Worm (Caenorhabditis elegans) whole organism, midembryonic: Measurements from ENCODE around the gene acy-4.

ENCODE experiments used
- T22C8.4 ChIP-seq: fragments of 200-800 bp; sonication (Bioruptor generic); IDR thresholded peaks from 2 replicates; pipeline ENCODE4 v1.3.6; 2022; ENCODE audit warnings: missing genetic modification characterization, missing compliant biosample characterization
- cog-1 ChIP-seq: sonication (generic microtip); optimal IDR thresholded peaks from 2 replicates; lab custom pipeline; 2016; ENCODE audit warnings: missing genetic modification characterization, missing compliant biosample characterization
- flt-1 ChIP-seq: fragments of 200-800 bp; sonication (Bioruptor generic); IDR thresholded peaks from 2 replicates; pipeline ENCODE4 v1.3.6; 2022; ENCODE audit warnings: missing genetic modification characterization, missing compliant biosample characterization
- klf-2 ChIP-seq: fragments of 200-800 bp; sonication (Bioruptor generic); conservative IDR thresholded peaks from 2 replicates; pipeline ENCODE4 v1.3.6; 2022; ENCODE audit warnings: missing genetic modification reagents, missing genetic modification characterization, missing compliant biosample characterization
- med-1 ChIP-seq: sonication (generic microtip); optimal IDR thresholded peaks from 2 replicates; lab custom pipeline; 2017; ENCODE audit warnings: missing genetic modification characterization, mild to moderate bottlenecking, missing compliant biosample characterization, antibody characterized with exemption, missing genetic modification reagents; ENCODE audit not compliant: insufficient read depth
- ref-1 ChIP-seq: fragments of 200-800 bp; sonication (Bioruptor generic); conservative IDR thresholded peaks from 2 replicates; pipeline ENCODE4 v1.3.6; 2022; ENCODE audit warnings: missing genetic modification reagents, missing genetic modification characterization, missing compliant biosample characterization
- tab-1 ChIP-seq: fragments of 200-800 bp; sonication (Bioruptor generic); IDR thresholded peaks from 2 replicates; pipeline ENCODE4 v1.3.6; 2022; ENCODE audit warnings: missing genetic modification characterization, missing compliant biosample characterization
- ztf-23 ChIP-seq: fragments of 200-800 bp; sonication (Bioruptor generic); IDR thresholded peaks from 2 replicates; pipeline ENCODE4 v1.3.6; 2022; ENCODE audit warnings: missing genetic modification reagents, missing genetic modification characterization, missing compliant biosample characterization
- ztf-29 ChIP-seq: fragments of 200-800 bp; sonication (Bioruptor generic); IDR thresholded peaks from 2 replicates; pipeline ENCODE4 v1.3.6; 2022; ENCODE audit warnings: missing genetic modification reagents, missing genetic modification characterization, missing compliant biosample characterization

Gene acy-4

ce11 chrV:5591887-5592286 is 38.8 kb downstream of the acy-4 start:
- no peak for TF ChIP-seq T22C8.4
- TF ChIP-seq ref-1 (GFP tag; lab: Robert Waterston, UW): no peak

- TF ChIP-seq ztf-29 (GFP tag; lab: Robert Waterston, UW): no peak
These were observed 42.7 kb downstream of the acy-4 start for ce11 chrV:5587955-5588354.

ce11 chrV:5587042-5587441 is 43.6 kb downstream of the acy-4 start:
- TF ChIP-seq flt-1 (GFP tag; lab: Robert Waterston, UW) (no peak), ztf-29 (GFP tag; lab: Robert Waterston, UW) (no peak), cog-1 (tag; lab: Kevin White, UChicago) (no peak), klf-2 (GFP tag; lab: Robert Waterston, UW) (no peak), med-1 (GFP tag; lab: Kevin White, UChicago) (no peak), ref-1 (GFP tag; lab: Robert Waterston, UW) (no peak), ztf-23 (no peak), tab-1 (no peak), T22C8.4 (no peak)

- TF ChIP-seq T22C8.4: no peak
- no peak for TF ChIP-seq ref-1 (GFP tag; lab: Robert Waterston, UW)
- no peak for TF ChIP-seq klf-2 (GFP tag; lab: Robert Waterston, UW)
- no peak for TF ChIP-seq ztf-23
- no peak for TF ChIP-seq med-1 (GFP tag; lab: Kevin White, UChicago)
These were observed 45.9 kb downstream of the acy-4 start, which contains the start of gene CD4.11 for ce11 chrV:5584833-5585232. CD4.11 (plus strand) TSS chrV:5585133.

ce11 chrV:5584293-5584776 is 46.4 kb downstream of the acy-4 start, which contains the start of gene pas-6:
pas-6 (minus strand) TSS chrV:5584343.
- TF ChIP-seq T22C8.4: no peak
- no peak for TF ChIP-seq ref-1 (GFP tag; lab: Robert Waterston, UW)
- no peak for TF ChIP-seq cog-1 (tag; lab: Kevin White, UChicago)
- no peak for TF ChIP-seq klf-2 (GFP tag; lab: Robert Waterston, UW)
- no peak for TF ChIP-seq ztf-29 (GFP tag; lab: Robert Waterston, UW)
- no peak for TF ChIP-seq ztf-23
- no peak for TF ChIP-seq tab-1
- TF ChIP-seq flt-1 (GFP tag; lab: Robert Waterston, UW): no peak

- TF ChIP-seq flt-1 (GFP tag; lab: Robert Waterston, UW) (no peak), cog-1 (tag; lab: Kevin White, UChicago) (no peak), T22C8.4 (no peak), ref-1 (GFP tag; lab: Robert Waterston, UW) (no peak), med-1 (GFP tag; lab: Kevin White, UChicago) (no peak), ztf-29 (GFP tag; lab: Robert Waterston, UW) (no peak), klf-2 (GFP tag; lab: Robert Waterston, UW) (no peak), tab-1 (no peak), ztf-23 (no peak)
These were observed 47.8 kb downstream of the acy-4 start for ce11 chrV:5582860-5583259.

ce11 chrV:5582308-5582707 is 48.4 kb downstream of the acy-4 start:
- TF ChIP-seq ref-1 (GFP tag; lab: Robert Waterston, UW) (no peak), ztf-23 (no peak), cog-1 (tag; lab: Kevin White, UChicago) (no peak), klf-2 (GFP tag; lab: Robert Waterston, UW) (no peak), ztf-29 (GFP tag; lab: Robert Waterston, UW) (no peak), med-1 (GFP tag; lab: Kevin White, UChicago) (no peak), flt-1 (GFP tag; lab: Robert Waterston, UW) (no peak), tab-1 (no peak), T22C8.4 (no peak)

ce11 chrV:5581312-5581711 is 49.4 kb downstream of the acy-4 start, which contains the start of gene klc-2:
klc-2 (minus strand) TSS chrV:5581412.
- no peak for TF ChIP-seq ref-1 (GFP tag; lab: Robert Waterston, UW)
- no peak for TF ChIP-seq klf-2 (GFP tag; lab: Robert Waterston, UW)
- no peak for TF ChIP-seq med-1 (GFP tag; lab: Kevin White, UChicago)
- TF ChIP-seq cog-1 (tag; lab: Kevin White, UChicago): no peak
- TF ChIP-seq flt-1 (GFP tag; lab: Robert Waterston, UW): no peak
- no peak for TF ChIP-seq ztf-29 (GFP tag; lab: Robert Waterston, UW)

- TF ChIP-seq flt-1 (GFP tag; lab: Robert Waterston, UW) (no peak), cog-1 (tag; lab: Kevin White, UChicago) (peak; percentile 73), T22C8.4 (peak; percentile 79), ztf-29 (GFP tag; lab: Robert Waterston, UW) (0 out of 2 replicates have a peak, but pooled peaks have one; percentile 19)
These were observed 50.2 kb downstream of the acy-4 start for ce11 chrV:5580517-5580916.

ce11 chrV:5579666-5580065 is 51.0 kb downstream of the acy-4 start:
- TF ChIP-seq med-1 (GFP tag; lab: Kevin White, UChicago): no peak
- TF ChIP-seq flt-1 (GFP tag; lab: Robert Waterston, UW): no peak
- no peak for TF ChIP-seq ztf-23
- TF ChIP-seq cog-1 (tag; lab: Kevin White, UChicago): no peak
- no peak for TF ChIP-seq ztf-29 (GFP tag; lab: Robert Waterston, UW)
- no peak for TF ChIP-seq klf-2 (GFP tag; lab: Robert Waterston, UW)
- no peak for TF ChIP-seq ref-1 (GFP tag; lab: Robert Waterston, UW)
- no peak for TF ChIP-seq T22C8.4
- no peak for TF ChIP-seq tab-1

ce11 chrV:5576008-5576407 is 54.7 kb downstream of the acy-4 start:
- TF ChIP-seq cog-1 (tag; lab: Kevin White, UChicago) (no peak), klf-2 (GFP tag; lab: Robert Waterston, UW) (no peak), ref-1 (GFP tag; lab: Robert Waterston, UW) (no peak), T22C8.4 (no peak), tab-1 (no peak), ztf-23 (no peak), flt-1 (GFP tag; lab: Robert Waterston, UW) (no peak), med-1 (GFP tag; lab: Kevin White, UChicago) (no peak), ztf-29 (GFP tag; lab: Robert Waterston, UW) (no peak)
